Worm (Caenorhabditis elegans): ENCODE results near the gene C49F8.3.

C49F8.3 gene

DNA sequence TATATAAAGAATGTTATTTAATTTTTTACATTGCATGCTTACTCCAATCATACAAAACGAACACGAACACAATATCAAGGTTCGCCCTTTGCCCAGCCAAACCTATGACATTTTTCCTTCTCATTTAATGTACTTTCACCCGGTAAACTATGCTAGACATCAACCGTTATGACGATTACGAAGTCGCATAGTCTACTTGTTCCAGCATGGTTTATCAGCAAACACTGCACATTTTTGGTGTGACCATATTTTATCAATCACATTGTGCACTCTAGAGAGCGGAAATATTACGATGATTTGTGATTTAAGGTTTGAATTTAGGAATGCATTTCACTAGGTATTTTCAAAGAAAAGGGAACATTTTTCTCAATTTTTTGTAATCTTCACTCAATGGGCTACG, 26.7 kb downstream of the C49F8.3 start (continued):
- TF ChIP-seq nhr-111 (GFP tag; optimal IDR thresholded peaks at IDR 0.05) (no peak), zip-11 (GFP tag; IDR thresholded peaks at IDR 0.05) (no peak), aha-1 (tag) (no peak), mdt-29 (GFP tag; IDR thresholded peaks at IDR 0.05) (no peak), spr-3 (GFP tag; optimal IDR thresholded peaks at IDR 0.05) (no peak), nhr-28 (tag; optimal IDR thresholded peaks at IDR 0.05) (peak; percentile 57), zag-1 (tag; optimal IDR thresholded peaks at IDR 0.05) (no peak), nhr-10 (tag; optimal IDR thresholded peaks at IDR 0.05) (peak; percentile 4), fos-1 (tag; optimal IDR thresholded peaks at IDR 0.05) (no peak), pha-4 (GFP tag; IDR thresholded peaks at IDR 0.05) (no peak), pha-4 (tag; optimal IDR thresholded peaks at IDR 0.05) (no peak), R02D3.7 (tag; optimal IDR thresholded peaks at IDR 0.05) (no peak), daf-19 (GFP tag; conservative IDR thresholded peaks at IDR 0.05) (no peak), nhr-41 (GFP tag; IDR thresholded peaks at IDR 0.05) (no peak), hif-1 (tag; optimal IDR thresholded peaks at IDR 0.05) (peak in 1 of 2 experiments; percentile 60), nhr-102 (tag; optimal IDR thresholded peaks at IDR 0.05) (peak; percentile 46), ama-1 (optimal IDR thresholded peaks at IDR 0.05) (no peak), nhr-76 (tag; optimal IDR thresholded peaks at IDR 0.05) (no peak), jun-1 (tag; optimal IDR thresholded peaks at IDR 0.05) (no peak), spr-1 (tag; optimal IDR thresholded peaks at IDR 0.05) (no peak), nhr-6 (tag; optimal IDR thresholded peaks at IDR 0.05) (no peak), T26A8.4 (GFP tag; IDR thresholded peaks at IDR 0.05) (no peak), nhr-48 (tag; optimal IDR thresholded peaks at IDR 0.05) (peak; percentile 85), ZK337.2 (GFP tag; IDR thresholded peaks at IDR 0.05) (no peak), set-16 (GFP tag; IDR thresholded peaks at IDR 0.05) (no peak), snpc-1.2 (GFP tag; IDR thresholded peaks at IDR 0.05) (no peak), ctbp-1 (GFP tag; IDR thresholded peaks at IDR 0.05) (no peak), cey-2 (tag; optimal IDR thresholded peaks at IDR 0.05; ENCODE audit: borderline replicate concordance, insufficient read depth) (no peak), lin-13 (GFP tag; optimal IDR thresholded peaks at IDR 0.05) (no peak), skn-1 (tag; optimal IDR thresholded peaks at IDR 0.05) (no peak), vab-7 (GFP tag; IDR thresholded peaks at IDR 0.05) (no peak), lin-39 (tag; optimal IDR thresholded peaks at IDR 0.05) (no peak), F44E2.7 (GFP tag; IDR thresholded peaks at IDR 0.05) (no peak), Y5F2A.4 (GFP tag; optimal IDR thresholded peaks at IDR 0.05) (no peak), unc-130 (GFP tag; optimal IDR thresholded peaks at IDR 0.05) (no peak), T20F7.1 (GFP tag; optimal IDR thresholded peaks at IDR 0.05) (peak; percentile 47), attf-4 (tag; optimal IDR thresholded peaks at IDR 0.05) (no peak), ceh-20 (GFP tag; IDR thresholded peaks at IDR 0.05) (no peak), gei-8 (GFP tag; optimal IDR thresholded peaks at IDR 0.05) (no peak), Y105C5A.15 (GFP tag; IDR thresholded peaks at IDR 0.05) (no peak), dmd-9 (GFP tag; IDR thresholded peaks at IDR 0.05) (no peak), tag-97 (GFP tag; IDR thresholded peaks at IDR 0.05) (no peak), hlh-30 (tag; optimal IDR thresholded peaks at IDR 0.05; ENCODE audit: insufficient read depth) (peak; percentile 61), mep-1 (tag; optimal IDR thresholded peaks at IDR 0.05) (no peak), mxl-2 (GFP tag; conservative IDR thresholded peaks at IDR 0.05) (0 out of 2 replicates have a peak, but pooled peaks have one; percentile 10), ces-1 (GFP tag; optimal IDR thresholded peaks at IDR 0.05) (no peak), dmd-8 (GFP tag; IDR thresholded peaks at IDR 0.05) (no peak), lir-3 (tag; optimal IDR thresholded peaks at IDR 0.05) (no peak), lin-38 (GFP tag; IDR thresholded peaks at IDR 0.05) (no peak), nhr-25 (tag; optimal IDR thresholded peaks at IDR 0.05; ENCODE audit: borderline replicate concordance, insufficient read depth) (no peak), sdz-12 (GFP tag; optimal IDR thresholded peaks at IDR 0.05) (no peak), ceh-32 (tag; optimal IDR thresholded peaks at IDR 0.05; ENCODE audit: poor library complexity) (no peak), lin-29 (GFP tag; IDR thresholded peaks at IDR 0.05) (no peak)

Measured in whole organism, L4 larva.